Fruit fly (Drosophila melanogaster): ENCODE measurements around the gene Megf8.

DNA sequence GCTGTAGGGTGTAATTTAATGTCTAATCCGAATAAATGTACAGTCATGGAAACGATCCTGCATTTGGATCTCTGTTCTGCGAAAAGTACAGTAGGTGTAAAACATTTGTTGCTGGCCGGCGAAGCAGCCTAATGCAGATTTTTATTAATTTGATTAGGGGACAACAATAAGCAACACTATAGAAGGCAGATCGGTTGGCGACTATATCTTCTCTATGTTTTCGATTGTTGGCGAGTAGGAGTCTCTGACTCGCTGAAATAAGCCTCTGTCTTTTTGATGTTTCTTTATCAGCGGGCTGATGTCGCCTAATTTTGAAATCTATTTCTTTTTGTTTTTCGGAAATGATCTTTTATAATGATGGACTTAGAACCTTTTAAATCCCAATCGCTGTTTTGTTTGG, 13.2 kb upstream of the Megf8 start:
- TF ChIP-seq psq (optimal IDR thresholded peaks at IDR 0.05) (no peak), EcR (GFP tag; optimal IDR thresholded peaks at IDR 0.05) (no peak), pan (optimal IDR thresholded peaks at IDR 0.05) (no peak)

All from whole organism.